Fruit fly (Drosophila melanogaster) Kc167 (cell line): ENCODE measurements around the gene CG42809.

ENCODE experiments used
- Myc ChIP-seq: fragments of >200 bp; optimal IDR thresholded peaks from 2 replicates; lab custom pipeline; 2017; ENCODE audit warnings: missing external identifiers
- Sin3A ChIP-seq: fragments of >200 bp; optimal IDR thresholded peaks from 2 replicates; lab custom pipeline; 2018; ENCODE audit warnings: missing external identifiers
- h ChIP-seq: fragments of >200 bp; optimal IDR thresholded peaks from 3 replicates; lab custom pipeline; 2018; ENCODE audit warnings: missing external identifiers
- insv ChIP-seq: fragments of >200 bp; optimal IDR thresholded peaks from 3 replicates; lab custom pipeline; 2018; ENCODE audit warnings: missing external identifiers
- psq ChIP-seq: fragments of >200 bp; optimal IDR thresholded peaks from 2 replicates; lab custom pipeline; 2017; ENCODE audit warnings: missing external identifiers
- ttk ChIP-seq: sonication (Bioruptor generic); optimal IDR thresholded peaks from 2 replicates; lab custom pipeline; 2017; ENCODE audit warnings: missing external identifiers

DNA sequence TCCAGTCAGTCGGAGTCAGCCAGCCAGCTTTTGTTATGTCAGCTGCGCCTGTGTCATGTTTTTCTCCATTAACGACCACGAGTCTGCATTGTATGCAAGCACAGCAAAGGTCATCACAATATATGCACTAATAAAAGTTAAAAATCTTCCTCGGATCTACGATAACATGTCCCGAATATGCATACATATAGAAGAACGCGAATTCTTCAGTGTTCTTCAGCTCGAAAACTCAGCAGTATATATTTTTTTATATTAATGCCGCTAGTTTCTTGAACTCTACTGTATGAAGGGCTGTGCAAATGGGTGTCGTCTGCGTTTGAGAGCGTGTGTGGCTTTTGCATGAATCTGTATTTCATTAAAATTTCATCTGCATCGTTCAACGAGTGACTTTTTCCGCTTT lies 25.0 kb downstream of the CG42809 start:
- TF ChIP-seq ttk (lab: Kevin White, UChicago): no peak
- no peak for TF ChIP-seq Sin3A (lab: Kevin White, UChicago)
- no peak for TF ChIP-seq psq
- no peak for TF ChIP-seq insv (lab: Kevin White, UChicago)
- TF ChIP-seq Myc (lab: Kevin White, UChicago): no peak
- no peak for TF ChIP-seq h (lab: Kevin White, UChicago)
